Fruit fly (Drosophila melanogaster) whole organism: ENCODE data around the gene CG32121.

Source experiments
- CG8478 ChIP-seq: fragments of >200 bp; optimal IDR thresholded peaks from 2 replicates; lab custom pipeline; 2018; ENCODE audit warnings: inconsistent platforms
- Dll ChIP-seq: fragments of >200 bp; optimal IDR thresholded peaks from 2 replicates; lab custom pipeline; 2017
- EcR ChIP-seq, 2 experiments: fragments of >200 bp; optimal IDR thresholded peaks; 2 replicates each; lab custom pipeline; 2017; ENCODE audit warnings: missing biosample characterization in 2 of 2, missing genetic modification characterization in 2 of 2, missing genetic modification reagents in 2 of 2
- pan ChIP-seq: fragments of >200 bp; optimal IDR thresholded peaks from 2 replicates; lab custom pipeline; 2017
- psq ChIP-seq: fragments of >200 bp; optimal IDR thresholded peaks from 2 replicates; lab custom pipeline; 2017
- usp ChIP-seq: fragments of >200 bp; optimal IDR thresholded peaks from 2 replicates; lab custom pipeline; 2017; ENCODE audit warnings: missing biosample characterization, missing genetic modification characterization, mixed read lengths

Gene CG32121

DNA sequence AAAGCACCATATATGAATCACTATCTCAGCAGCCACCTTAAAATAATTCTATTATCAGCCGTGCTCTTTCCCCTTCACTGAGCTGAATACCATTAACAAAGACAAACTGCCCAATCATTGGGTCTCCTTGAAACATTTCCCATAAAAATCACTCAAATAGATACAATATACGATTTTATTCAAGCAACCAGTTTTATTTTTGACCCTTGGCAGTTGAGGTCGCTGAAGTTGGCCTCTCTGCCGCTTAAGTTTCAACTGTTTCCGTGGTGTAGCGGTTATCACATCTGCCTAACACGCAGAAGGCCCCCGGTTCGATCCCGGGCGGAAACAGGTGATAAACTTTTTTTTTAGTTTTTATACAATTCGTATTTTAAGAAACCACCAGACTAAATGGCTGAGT, 10.7 kb upstream of the CG32121 start:
- TF ChIP-seq CG8478 (lab: Kevin White, UChicago) (no peak), pan (no peak), EcR (GFP tag; optimal IDR thresholded peaks at IDR 0.05; lab: Kevin White, UChicago) (no peak), psq (no peak), Dll (no peak), usp (no peak)

DNA sequence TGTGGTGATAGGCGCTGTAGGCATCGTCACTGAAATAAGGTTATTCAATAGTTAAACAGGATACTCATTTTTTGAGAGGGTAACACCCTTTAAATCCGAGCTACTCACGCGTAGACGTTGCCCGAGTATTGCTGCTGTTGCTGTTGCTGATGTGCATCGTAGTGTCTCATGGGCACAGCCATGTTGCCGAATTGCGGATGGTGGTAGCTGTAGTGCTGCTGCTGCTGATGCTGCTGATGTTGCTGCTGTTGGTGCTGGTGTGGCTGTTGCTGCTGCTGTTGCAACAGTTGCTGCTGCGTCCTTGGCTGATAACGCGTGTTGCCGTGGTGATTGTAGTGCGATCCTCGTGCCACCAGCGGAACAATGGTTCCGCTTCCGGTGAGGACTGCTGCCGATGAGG, 8.0 kb upstream of the CG32121 start:
- no peak for TF ChIP-seq EcR (GFP tag; optimal IDR thresholded peaks at IDR 0.05; lab: Kevin White, UChicago)
- no peak for TF ChIP-seq Dll
- TF ChIP-seq pan = no peak
- TF ChIP-seq usp = no peak
- no peak for TF ChIP-seq psq
- TF ChIP-seq CG8478 (lab: Kevin White, UChicago) = no peak

DNA sequence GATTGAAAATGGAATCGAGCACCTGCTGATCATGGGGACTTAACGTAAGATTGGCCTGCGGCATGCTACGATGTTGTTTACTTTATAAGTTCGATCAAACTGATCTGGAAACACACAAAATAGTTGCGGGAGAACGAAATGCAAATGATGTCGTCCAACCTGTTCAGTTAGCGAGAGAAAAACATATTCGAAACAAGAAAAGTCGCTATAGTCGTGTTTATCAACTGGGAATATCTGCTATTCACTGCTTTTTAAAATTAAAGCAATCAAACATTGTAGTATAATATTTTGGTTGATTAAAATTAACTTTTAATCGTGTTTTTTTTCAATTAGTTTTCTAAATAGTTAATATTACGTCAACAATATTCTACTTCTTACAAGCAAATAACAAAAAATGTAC, 4.4 kb upstream of the CG32121 start, which contains the start of gene CG14105:
CG14105 (minus strand) TSS at position 101 of the 400 bp plus-strand sequence.
- TF ChIP-seq CG8478 (lab: Kevin White, UChicago) (no peak), EcR (GFP tag; optimal IDR thresholded peaks at IDR 0.05; lab: Kevin White, UChicago) (no peak), usp (no peak), Dll (no peak), psq (no peak), pan (no peak)

DNA sequence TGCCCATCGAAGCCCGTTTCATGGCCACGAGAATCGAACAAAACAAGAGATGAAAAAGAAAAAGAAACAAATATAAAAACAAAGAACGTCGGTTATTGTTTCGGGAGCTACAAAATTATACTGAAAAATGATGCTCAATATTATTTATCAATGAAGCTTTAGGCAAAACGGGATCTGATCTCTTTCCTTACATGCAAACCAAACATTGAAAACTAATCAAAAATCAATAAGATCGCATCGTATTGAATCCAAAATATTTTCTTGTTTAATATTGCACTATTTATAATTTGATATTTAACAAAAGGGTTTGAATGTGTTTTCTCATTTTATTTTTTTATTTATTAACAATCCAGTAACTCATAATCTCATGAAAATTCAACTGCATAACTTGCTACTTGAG, 3.4 kb upstream of the CG32121 start, which contains the start of gene CG14106:
CG14106 (minus strand) TSS at position 101 of the 400 bp plus-strand sequence.
- no peak for TF ChIP-seq usp
- TF ChIP-seq psq = no peak
- TF ChIP-seq Dll = no peak
- no peak for TF ChIP-seq pan
- no peak for TF ChIP-seq EcR (GFP tag; optimal IDR thresholded peaks at IDR 0.05; lab: Kevin White, UChicago)
- no peak for TF ChIP-seq CG8478 (lab: Kevin White, UChicago)

DNA sequence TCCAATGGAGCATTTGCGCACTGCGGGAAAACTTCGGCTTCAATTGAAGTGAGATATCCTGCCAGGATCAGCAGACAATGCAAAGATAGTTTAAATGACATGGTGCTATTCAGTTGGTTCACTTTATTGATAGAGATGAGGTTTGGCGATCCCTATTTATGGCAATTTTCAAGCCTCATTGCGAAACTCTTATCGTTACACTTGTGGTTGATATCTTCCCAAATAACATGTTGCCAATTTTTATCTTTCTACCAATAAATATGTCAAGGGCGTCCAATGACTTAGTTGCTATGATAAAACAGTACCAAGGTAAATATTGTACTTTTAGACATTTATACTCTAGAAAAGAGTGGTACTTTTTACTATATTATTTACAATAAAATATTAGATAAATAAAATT, 1.9 kb upstream of the CG32121 start, which contains the start of gene CG33263:
CG33263 (minus strand) TSS at position 101 of the 400 bp plus-strand sequence.
- TF ChIP-seq CG8478 (lab: Kevin White, UChicago) (no peak), psq (no peak), Dll (no peak), usp (no peak), EcR (GFP tag; optimal IDR thresholded peaks at IDR 0.05; lab: Kevin White, UChicago) (no peak), pan (no peak)

DNA sequence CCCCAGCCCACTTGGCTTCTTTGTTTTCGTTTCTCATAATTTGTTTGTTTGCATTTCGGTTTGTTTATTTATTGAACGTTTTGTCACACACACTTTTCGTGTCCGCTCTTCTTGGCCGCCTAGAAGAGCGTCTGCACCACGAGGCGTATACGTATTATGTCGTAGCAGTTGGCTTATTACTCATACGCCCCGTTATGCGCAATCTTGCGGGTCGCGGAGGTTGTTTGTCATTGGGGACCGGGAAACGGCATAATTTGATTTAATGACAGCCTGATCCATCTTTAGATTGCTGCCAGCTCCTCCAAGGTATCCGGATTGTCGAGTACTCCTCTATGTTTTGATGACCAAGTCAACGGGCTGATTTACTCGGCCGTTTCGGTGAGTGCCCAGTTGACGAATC, 1.9 kb downstream of the CG32121 start:
- TF ChIP-seq Dll = no peak
- no peak for TF ChIP-seq usp
- TF ChIP-seq EcR (GFP tag; optimal IDR thresholded peaks at IDR 0.05; lab: Kevin White, UChicago) = no peak
- no peak for TF ChIP-seq CG8478 (lab: Kevin White, UChicago)
- TF ChIP-seq pan = no peak
- TF ChIP-seq psq = no peak

DNA sequence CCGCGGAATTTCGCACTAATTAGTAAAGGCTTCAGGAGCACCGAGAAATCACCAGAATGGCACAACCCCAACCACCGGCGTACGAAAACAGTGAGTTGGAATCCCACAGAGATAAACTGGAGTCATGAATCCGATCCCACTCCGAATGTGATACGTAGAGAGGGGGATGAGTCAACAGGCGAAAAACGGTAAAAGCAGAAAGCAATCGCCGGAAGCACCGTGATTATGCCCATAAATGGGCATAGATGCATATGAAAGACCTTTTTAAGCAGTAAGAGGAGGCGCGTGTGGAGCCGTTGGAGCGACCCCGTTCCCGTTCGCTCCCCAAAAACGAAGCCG, 9.3 kb downstream of the CG32121 start:
- no peak for TF ChIP-seq Dll
- no peak for TF ChIP-seq usp
- no peak for TF ChIP-seq CG8478 (lab: Kevin White, UChicago)
- no peak for TF ChIP-seq psq
- no peak for TF ChIP-seq pan
- no peak for TF ChIP-seq EcR (GFP tag; optimal IDR thresholded peaks at IDR 0.05; lab: Kevin White, UChicago)

DNA sequence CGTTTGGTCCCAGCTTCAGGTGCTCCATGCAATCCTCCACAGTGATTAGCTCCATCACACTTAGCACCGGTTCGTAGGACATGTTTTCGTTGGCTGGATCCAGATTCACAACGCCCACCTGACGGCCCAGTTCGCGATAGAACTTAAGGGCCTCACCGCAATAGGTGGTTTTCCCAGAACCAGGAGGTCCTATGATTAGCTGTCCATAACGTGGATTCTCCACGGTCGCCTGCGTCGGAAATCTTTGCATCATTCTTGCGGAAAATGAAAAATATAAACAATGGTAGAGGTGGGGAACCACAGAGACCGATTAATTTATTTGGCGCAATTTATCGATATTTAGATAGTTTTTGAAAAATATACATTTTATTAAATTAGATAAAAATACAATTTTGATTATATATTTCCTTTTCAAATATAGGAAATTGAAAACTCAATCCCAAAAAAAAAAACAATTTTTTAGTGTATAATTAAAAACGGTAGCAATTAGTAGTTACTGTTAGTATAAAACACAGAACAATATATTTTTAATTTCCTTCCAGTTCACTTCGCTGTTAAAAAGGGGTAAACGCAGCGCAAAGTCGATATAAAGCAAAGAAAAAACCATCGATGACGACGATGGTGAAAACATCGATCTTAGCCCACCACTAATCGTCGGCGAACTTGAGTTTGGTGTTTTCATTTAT, 9.8 kb downstream of the CG32121 start, which contains the start of the genes CG10222 and flr:
CG10222 (minus strand) TSS at position 254 of the 686 bp plus-strand sequence.
flr (plus strand) TSS at position 644 of the 686 bp plus-strand sequence.
- TF ChIP-seq usp (no peak), Dll (no peak), CG8478 (lab: Kevin White, UChicago) (no peak), psq (no peak), pan (no peak), EcR (GFP tag; optimal IDR thresholded peaks at IDR 0.05; lab: Kevin White, UChicago) (no peak)

DNA sequence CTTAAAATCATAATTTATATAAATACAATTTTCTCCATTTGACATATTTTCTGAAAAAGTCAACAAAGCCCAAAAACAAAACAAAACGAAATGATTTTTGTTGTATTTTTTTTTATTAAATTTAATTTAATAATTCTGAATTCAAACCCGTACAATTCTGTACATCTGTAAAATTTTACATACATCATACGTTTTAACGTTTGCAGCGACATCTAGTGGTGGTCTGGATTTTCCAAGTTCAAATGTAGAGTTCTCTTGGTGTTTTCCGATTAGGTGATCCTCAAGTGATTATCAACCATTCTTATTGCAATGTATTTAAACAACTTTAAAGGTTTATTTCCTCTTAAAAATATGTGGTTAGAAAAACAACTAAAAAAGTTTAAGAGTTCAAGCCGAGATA, 11.1 kb downstream of the CG32121 start:
- TF ChIP-seq Dll (no peak), usp (no peak), CG8478 (lab: Kevin White, UChicago) (no peak), EcR (GFP tag; optimal IDR thresholded peaks at IDR 0.05; lab: Kevin White, UChicago) (no peak), psq (no peak), pan (no peak)

DNA sequence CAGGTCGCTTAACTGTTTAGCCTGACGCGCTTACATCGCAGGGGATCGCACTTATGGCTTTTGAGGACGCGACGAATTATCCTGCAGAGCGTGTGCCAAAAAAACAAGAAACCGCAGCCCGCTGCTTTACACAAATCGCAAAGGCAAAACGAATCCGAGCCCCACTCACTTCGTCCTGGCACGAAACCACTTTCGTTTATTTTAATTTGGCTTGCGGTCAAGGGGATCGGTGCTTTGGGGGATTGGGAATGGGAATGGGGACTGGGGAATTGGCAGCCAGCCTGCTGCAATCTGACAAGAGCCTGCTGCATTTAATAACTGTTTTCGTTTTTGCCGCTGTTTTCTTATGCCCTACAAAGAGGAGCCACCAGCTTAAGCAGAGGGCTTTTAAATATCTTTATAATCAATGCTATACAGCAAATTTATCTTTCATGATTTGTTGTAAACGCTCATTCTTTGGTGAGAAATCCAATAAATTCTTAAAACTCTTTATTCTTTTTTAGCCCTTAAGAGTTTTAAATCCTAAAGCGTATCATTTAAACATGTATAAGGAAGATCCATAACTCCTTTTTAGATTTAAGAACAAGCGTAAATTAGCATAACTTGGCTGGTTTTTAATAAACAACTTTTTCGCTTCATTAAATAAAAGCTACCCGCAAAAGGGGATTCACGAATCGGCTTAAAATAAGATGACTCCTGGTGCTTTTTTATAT, 12.2 kb downstream of the CG32121 start:
- TF ChIP-seq psq (no peak), EcR (GFP tag; optimal IDR thresholded peaks at IDR 0.05; lab: Kevin White, UChicago) (no peak), CG8478 (lab: Kevin White, UChicago) (no peak), pan (no peak), usp (no peak)

DNA sequence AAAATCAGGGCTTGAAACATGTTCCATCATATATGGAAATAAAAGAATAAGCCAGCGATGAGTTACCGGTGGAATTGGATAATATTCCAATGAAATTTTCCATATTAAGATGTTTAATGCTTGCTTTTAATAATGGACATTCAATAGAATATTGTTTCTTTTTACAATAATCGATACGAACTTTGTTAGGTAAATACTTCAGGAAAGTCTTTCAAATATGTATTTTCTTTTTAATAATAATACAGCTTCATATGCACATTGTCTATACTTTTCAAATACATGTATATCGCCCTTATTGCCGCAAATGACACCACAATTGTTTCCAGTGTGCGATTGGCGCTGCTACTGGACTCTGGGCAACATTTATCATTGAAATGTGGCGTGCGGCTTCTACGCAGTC, 15.3 kb downstream of the CG32121 start:
- TF ChIP-seq psq (no peak), Dll (no peak), EcR (GFP tag; optimal IDR thresholded peaks at IDR 0.05; lab: Kevin White, UChicago) (no peak), usp (no peak), pan (no peak), CG8478 (lab: Kevin White, UChicago) (no peak)

DNA sequence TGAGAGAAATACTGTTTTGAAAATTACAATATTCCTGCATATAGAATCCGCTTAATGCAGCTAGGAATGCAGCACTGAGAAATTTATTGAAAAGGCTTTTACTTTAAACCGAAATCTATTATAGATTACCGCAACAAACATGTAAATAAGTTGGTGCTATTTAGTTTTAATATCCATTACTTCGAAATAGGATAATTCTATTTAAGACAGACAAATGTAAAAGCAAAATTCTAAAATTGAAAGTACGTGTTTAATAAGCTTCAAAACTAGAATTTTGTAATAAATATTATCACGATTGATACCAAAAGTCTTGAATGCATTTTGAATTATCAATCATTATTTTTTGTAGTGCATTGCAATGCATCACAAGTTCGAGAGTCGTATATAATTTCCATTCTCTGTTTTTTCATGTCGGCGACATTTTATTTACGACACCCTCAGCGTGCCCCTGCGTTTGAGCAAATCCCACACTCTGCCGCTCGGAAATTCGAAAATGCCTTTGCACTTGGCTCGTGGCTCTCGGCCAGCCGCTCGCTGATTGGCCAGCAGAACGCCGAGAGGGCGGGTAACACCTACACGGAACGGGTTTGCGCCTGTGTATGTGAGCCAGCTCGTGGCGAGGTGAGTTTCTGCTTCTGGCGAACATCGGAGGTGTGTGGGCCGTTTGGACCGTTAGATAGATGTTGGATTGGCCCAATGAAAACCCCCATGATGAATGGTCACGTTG, 18.8 kb downstream of the CG32121 start:
- TF ChIP-seq psq = no peak
- TF ChIP-seq CG8478 (lab: Kevin White, UChicago) = no peak
- TF ChIP-seq usp = no peak
- no peak for TF ChIP-seq Dll
- no peak for TF ChIP-seq EcR (GFP tag; optimal IDR thresholded peaks at IDR 0.05; lab: Kevin White, UChicago)
- no peak for TF ChIP-seq pan
